Worm (Caenorhabditis elegans) whole organism, young adult: ENCODE data around the gene R08F11.1.

ENCODE experiments used
- B0261.1 ChIP-seq: sonication (generic microtip); optimal IDR thresholded peaks from 2 replicates; lab custom pipeline; 2016; ENCODE audit warnings: mild to moderate bottlenecking, missing genetic modification characterization, moderate library complexity, missing compliant biosample characterization
- B0336.3 ChIP-seq: fragments of 200-800 bp; sonication (Bioruptor generic); IDR thresholded peaks from 2 replicates; pipeline ENCODE4 v1.3.6; 2022; ENCODE audit warnings: missing genetic modification characterization, missing compliant biosample characterization
- K11D2.4 ChIP-seq: fragments of 200-800 bp; sonication (Bioruptor generic); IDR thresholded peaks from 2 replicates; pipeline ENCODE4 v1.3.6; 2022; ENCODE audit warnings: missing genetic modification reagents, missing genetic modification characterization, missing compliant biosample characterization
- K12H6.12 ChIP-seq: fragments of 200-800 bp; sonication (Bioruptor generic); optimal IDR thresholded peaks from 2 replicates; lab custom pipeline; 2018; ENCODE audit warnings: mild to moderate bottlenecking, missing genetic modification characterization, missing compliant biosample characterization
- T26A5.8 ChIP-seq: sonication (generic microtip); optimal IDR thresholded peaks from 2 replicates; lab custom pipeline; 2016; ENCODE audit warnings: missing genetic modification characterization, missing compliant biosample characterization
- aptf-2 ChIP-seq: fragments of 200-800 bp; sonication (Bioruptor generic); conservative IDR thresholded peaks from 2 replicates; pipeline ENCODE4 v1.3.6; 2022; ENCODE audit warnings: missing genetic modification reagents, missing genetic modification characterization, missing compliant biosample characterization
- atf-7 ChIP-seq: sonication (generic microtip); optimal IDR thresholded peaks from 2 replicates; lab custom pipeline; 2017; ENCODE audit warnings: mild to moderate bottlenecking, missing genetic modification characterization, missing compliant biosample characterization
- attf-3 ChIP-seq: fragments of 200-800 bp; sonication (Bioruptor generic); conservative IDR thresholded peaks from 2 replicates; pipeline ENCODE4 v1.3.6; 2022; ENCODE audit warnings: missing genetic modification reagents, missing genetic modification characterization, missing compliant biosample characterization
- attf-6 ChIP-seq: fragments of 200-800 bp; sonication (Bioruptor generic); IDR thresholded peaks from 2 replicates; pipeline ENCODE4 v1.3.6; 2022; ENCODE audit warnings: missing genetic modification reagents, missing genetic modification characterization, missing compliant biosample characterization
- bed-2 ChIP-seq: fragments of 200-800 bp; sonication (Bioruptor generic); IDR thresholded peaks from 2 replicates; pipeline ENCODE4 v1.3.6; 2022; ENCODE audit warnings: missing genetic modification reagents, missing genetic modification characterization, missing compliant biosample characterization
- ceh-79 ChIP-seq: sonication (generic microtip); optimal IDR thresholded peaks from 2 replicates; lab custom pipeline; 2017; ENCODE audit warnings: mild to moderate bottlenecking, missing genetic modification characterization, missing compliant biosample characterization
- die-1 ChIP-seq: sonication (generic microtip); optimal IDR thresholded peaks from 2 replicates; lab custom pipeline; 2016; ENCODE audit warnings: missing genotype, mild to moderate bottlenecking, missing genetic modification characterization, missing compliant biosample characterization
- dox-1 ChIP-seq: fragments of 200-800 bp; sonication (Bioruptor generic); IDR thresholded peaks from 2 replicates; pipeline ENCODE4 v1.3.6; 2022; ENCODE audit warnings: missing genetic modification reagents, missing genetic modification characterization, missing compliant biosample characterization
- dpff-1 ChIP-seq: sonication (generic microtip); optimal IDR thresholded peaks from 2 replicates; lab custom pipeline; 2017; ENCODE audit warnings: mild to moderate bottlenecking, missing genetic modification characterization, missing compliant biosample characterization
- efl-1 ChIP-seq: fragments of 150-350 bp; optimal IDR thresholded peaks from 2 replicates; lab custom pipeline; 2014; ENCODE audit warnings: missing biosample characterization, missing genetic modification reagents, missing genetic modification characterization
- egl-44 ChIP-seq: fragments of 200-800 bp; sonication (Bioruptor generic); IDR thresholded peaks from 2 replicates; pipeline ENCODE4 v1.3.6; 2022; ENCODE audit warnings: missing genetic modification reagents, missing genetic modification characterization, missing compliant biosample characterization
- egrh-3 ChIP-seq: fragments of 200-800 bp; sonication (Bioruptor generic); IDR thresholded peaks from 2 replicates; pipeline ENCODE4 v1.3.6; 2022; ENCODE audit warnings: missing genetic modification reagents, missing genetic modification characterization, missing compliant biosample characterization
- ekl-4 ChIP-seq: fragments of 200-800 bp; sonication (Bioruptor generic); IDR thresholded peaks from 2 replicates; pipeline ENCODE4 v1.3.6; 2022; ENCODE audit warnings: missing genetic modification reagents, missing genetic modification characterization, missing compliant biosample characterization
- him-1 ChIP-seq: sonication (generic microtip); optimal IDR thresholded peaks from 2 replicates; lab custom pipeline; 2016; ENCODE audit warnings: missing genotype, missing genetic modification reagents, missing genetic modification characterization, missing compliant biosample characterization
- hlh-26 ChIP-seq: fragments of 200-800 bp; sonication (Bioruptor generic); conservative IDR thresholded peaks from 2 replicates; pipeline ENCODE4 v1.3.6; 2022; ENCODE audit warnings: missing genetic modification reagents, missing genetic modification characterization, missing compliant biosample characterization
- hmg-1.2 ChIP-seq: fragments of 200-800 bp; sonication (Bioruptor generic); IDR thresholded peaks from 2 replicates; pipeline ENCODE4 v1.3.6; 2022; ENCODE audit warnings: missing genetic modification reagents, missing genetic modification characterization, missing compliant biosample characterization
- hsf-1 ChIP-seq: fragments of 200-800 bp; sonication (Bioruptor generic); IDR thresholded peaks from 2 replicates; pipeline ENCODE4 v1.3.6; 2022; ENCODE audit warnings: missing genetic modification reagents, missing genetic modification characterization, missing compliant biosample characterization
- lag-1 ChIP-seq: fragments of 200-800 bp; sonication (Bioruptor generic); IDR thresholded peaks from 2 replicates; pipeline ENCODE4 v1.3.6; 2022; ENCODE audit warnings: missing genetic modification reagents, missing genetic modification characterization, missing compliant biosample characterization
- let-526 ChIP-seq: fragments of 200-800 bp; sonication (Bioruptor generic); IDR thresholded peaks from 2 replicates; pipeline ENCODE4 v1.3.6; 2022; ENCODE audit warnings: missing genetic modification reagents, missing genetic modification characterization, missing compliant biosample characterization
- let-607 ChIP-seq, 2 experiments: fragments of 200-800 bp in 1 of 2; sonication (Bioruptor generic) in 1 of 2; sonication (generic microtip) in 1 of 2; optimal IDR thresholded peaks; 2 replicates each; lab custom pipeline; 2016 to 2018; ENCODE audit warnings: mild to moderate bottlenecking in 2 of 2, missing compliant biosample characterization in 2 of 2, missing genetic modification characterization in 2 of 2, moderate library complexity in 2 of 2, missing genotype in 1 of 2
- lin-26 ChIP-seq: fragments of 200-800 bp; sonication (Bioruptor generic); IDR thresholded peaks from 2 replicates; pipeline ENCODE4 v1.3.6; 2022; ENCODE audit warnings: missing genetic modification reagents, missing genetic modification characterization, missing compliant biosample characterization
- lin-35 ChIP-seq, 3 experiments: fragments of 150-350 bp in 2 of 3; sonication (generic microtip) in 1 of 3; optimal IDR thresholded peaks; 2 replicates each; lab custom pipeline; 2014 to 2018; ENCODE audit warnings: missing biosample characterization in 3 of 3, missing genetic modification characterization in 3 of 3, missing genetic modification reagents in 3 of 3
- lin-54 ChIP-seq: fragments of 200-800 bp; sonication (Bioruptor generic); optimal IDR thresholded peaks from 2 replicates; lab custom pipeline; 2018; ENCODE audit warnings: mild to moderate bottlenecking, missing genetic modification characterization, missing compliant biosample characterization
- lsl-1 ChIP-seq: fragments of 200-800 bp; sonication (Bioruptor generic); optimal IDR thresholded peaks from 2 replicates; lab custom pipeline; 2018; ENCODE audit warnings: mild to moderate bottlenecking, missing genetic modification characterization, moderate library complexity, missing compliant biosample characterization
- mcd-1 ChIP-seq: fragments of 200-800 bp; sonication (Bioruptor generic); IDR thresholded peaks from 2 replicates; pipeline ENCODE4 v1.3.6; 2022; ENCODE audit warnings: missing genetic modification reagents, missing genetic modification characterization, missing compliant biosample characterization
- mes-4 ChIP-seq: sonication (generic microtip); optimal IDR thresholded peaks from 2 replicates; lab custom pipeline; 2016; ENCODE audit warnings: missing genotype, missing genetic modification characterization, missing compliant biosample characterization
- nfya-2 ChIP-seq: fragments of 200-800 bp; sonication (Bioruptor generic); IDR thresholded peaks from 2 replicates; pipeline ENCODE4 v1.3.6; 2022; ENCODE audit warnings: missing genetic modification reagents, missing genetic modification characterization, missing compliant biosample characterization
- rec-8 ChIP-seq, 2 experiments: sonication (generic microtip); optimal IDR thresholded peaks; 2 replicates each; lab custom pipeline; 2016; ENCODE audit warnings: mild to moderate bottlenecking in 2 of 2, missing genetic modification characterization in 2 of 2, missing genetic modification reagents in 2 of 2, missing genotype in 2 of 2, missing biosample characterization in 1 of 2, missing compliant biosample characterization in 1 of 2, moderate library complexity in 1 of 2
- repo-1 ChIP-seq: sonication (generic microtip); optimal IDR thresholded peaks from 2 replicates; lab custom pipeline; 2017; ENCODE audit warnings: mild to moderate bottlenecking, missing genetic modification characterization, missing compliant biosample characterization
- sea-2 ChIP-seq: fragments of 200-800 bp; sonication (Bioruptor generic); IDR thresholded peaks from 2 replicates; pipeline ENCODE4 v1.3.6; 2022; ENCODE audit warnings: missing genetic modification characterization, missing compliant biosample characterization
- snpc-1.1 ChIP-seq: sonication (generic microtip); optimal IDR thresholded peaks from 2 replicates; lab custom pipeline; 2017; ENCODE audit warnings: missing genetic modification characterization, mild to moderate bottlenecking, missing compliant biosample characterization, antibody characterized with exemption, moderate library complexity, missing genotype, missing genetic modification reagents; ENCODE audit not compliant: insufficient read depth
- snpc-3.4 ChIP-seq: sonication (generic microtip); optimal IDR thresholded peaks from 2 replicates; lab custom pipeline; 2017; ENCODE audit warnings: missing genetic modification characterization, mild to moderate bottlenecking, missing compliant biosample characterization, antibody characterized with exemption, moderate library complexity, missing genotype, missing genetic modification reagents
- tbx-9 ChIP-seq: sonication (generic microtip); optimal IDR thresholded peaks from 2 replicates; lab custom pipeline; 2016; ENCODE audit warnings: borderline replicate concordance, missing genetic modification characterization, inconsistent platforms, missing compliant biosample characterization
- unc-130 ChIP-seq: sonication (generic microtip); optimal IDR thresholded peaks from 2 replicates; lab custom pipeline; 2016; ENCODE audit warnings: missing genetic modification reagents, missing genetic modification characterization, missing compliant biosample characterization
- xnd-1 ChIP-seq: sonication (generic microtip); optimal IDR thresholded peaks from 2 replicates; lab custom pipeline; 2016; ENCODE audit warnings: missing genotype, missing genetic modification reagents, missing genetic modification characterization, missing compliant biosample characterization
- zim-3 ChIP-seq: sonication (generic microtip); optimal IDR thresholded peaks from 2 replicates; lab custom pipeline; 2017; ENCODE audit warnings: mild to moderate bottlenecking, missing genetic modification characterization, moderate library complexity, missing compliant biosample characterization
- ztf-18 ChIP-seq: sonication (generic microtip); optimal IDR thresholded peaks from 2 replicates; lab custom pipeline; 2016; ENCODE audit warnings: missing genotype, mild to moderate bottlenecking, missing genetic modification characterization, missing compliant biosample characterization
- ztf-3 ChIP-seq: fragments of 200-800 bp; sonication (Bioruptor generic); optimal IDR thresholded peaks from 2 replicates; lab custom pipeline; 2018; ENCODE audit warnings: mild to moderate bottlenecking, missing genetic modification characterization, missing compliant biosample characterization

R08F11.1 gene

ce11 chrV:3766904-3767303, 17.1 kb downstream of the R08F11.1 start, which contains the start of gene Y39H10A.1:
Gene Y39H10A.1 (plus strand): TSS chrV:3767204.
- TF ChIP-seq let-607 (tag; optimal IDR thresholded peaks at IDR 0.05; lab: Kevin White, UChicago) = no peak
- TF ChIP-seq K11D2.4 (GFP tag; lab: Robert Waterston, UW) = no peak
- no peak for TF ChIP-seq hmg-1.2 (GFP tag; lab: Robert Waterston, UW)
- TF ChIP-seq snpc-1.1 (tag; lab: Kevin White, UChicago) = no peak
- no peak for TF ChIP-seq hlh-26 (GFP tag; lab: Robert Waterston, UW)
- TF ChIP-seq unc-130 (GFP tag; lab: Kevin White, UChicago) = no peak
- no peak for TF ChIP-seq egl-44 (GFP tag; lab: Robert Waterston, UW)

DNA sequence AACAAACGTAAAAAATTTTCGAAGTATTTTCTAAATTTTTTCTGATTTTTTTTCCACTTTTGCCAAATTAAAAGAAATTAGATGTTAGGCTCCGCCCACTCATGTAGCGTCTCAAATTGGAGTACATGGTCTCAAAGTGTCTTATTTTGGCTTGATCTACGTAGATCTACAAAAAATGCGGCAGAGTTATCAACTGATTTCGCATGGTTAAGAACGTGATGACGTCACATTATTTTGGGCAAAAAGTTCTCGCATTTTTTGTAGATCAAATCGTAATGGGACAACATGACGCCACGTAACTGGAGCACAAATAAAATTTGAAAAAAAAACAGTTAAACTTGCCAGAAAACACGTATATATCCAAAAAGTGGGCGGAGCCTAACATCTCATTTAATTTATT, 22.2 kb downstream of the R08F11.1 start:
- TF ChIP-seq repo-1 (no peak), dpff-1 (tag; lab: Kevin White, UChicago) (no peak), atf-7 (no peak), tbx-9 (tag; lab: Kevin White, UChicago) (no peak), xnd-1 (tag; lab: Kevin White, UChicago) (no peak), attf-6 (no peak), let-607 (tag; optimal IDR thresholded peaks at IDR 0.05; lab: Kevin White, UChicago) (no peak), ceh-79 (tag; lab: Kevin White, UChicago) (no peak), egrh-3 (GFP tag; lab: Robert Waterston, UW) (no peak)

DNA sequence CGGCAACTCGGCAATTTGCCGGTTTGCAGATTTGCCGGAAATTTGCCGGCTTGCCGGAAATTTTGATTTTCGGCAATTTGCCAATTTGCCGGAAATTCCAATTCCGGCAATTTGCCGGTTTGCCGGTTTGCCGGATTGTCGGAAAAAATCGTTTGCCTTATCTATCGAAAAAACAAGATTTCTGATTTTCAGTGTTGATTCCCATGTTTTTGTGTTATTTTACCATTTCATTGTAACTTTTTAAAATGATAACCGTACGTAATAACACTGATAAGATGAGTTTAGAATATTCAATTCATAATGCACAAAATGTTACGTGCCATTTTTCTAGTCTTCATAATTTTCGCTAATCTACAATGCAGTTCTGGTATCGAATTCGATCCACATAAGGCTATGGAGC, 23.2 kb downstream of the R08F11.1 start, which contains the start of gene oac-55:
Gene oac-55, plus strand, starts transcription at position 301 of the 400 bp plus-strand sequence.
- TF ChIP-seq ekl-4 (GFP tag; lab: Robert Waterston, UW) (no peak), sea-2 (no peak), let-526 (GFP tag; lab: Robert Waterston, UW) (no peak), aptf-2 (GFP tag; lab: Robert Waterston, UW) (no peak), mes-4 (tag; lab: Kevin White, UChicago) (no peak), K12H6.12 (tag; lab: Kevin White, UChicago) (no peak), hsf-1 (no peak), bed-2 (GFP tag; lab: Robert Waterston, UW) (no peak), B0336.3 (no peak), ceh-79 (tag; lab: Kevin White, UChicago) (no peak), rec-8 (tag; optimal IDR thresholded peaks at IDR 0.05; lab: Kevin White, UChicago) (no peak), B0261.1 (tag; lab: Kevin White, UChicago) (no peak)

ce11 chrV:3759419-3759915, 24.6 kb downstream of the R08F11.1 start, which contains the start of gene chk-1:
Gene chk-1 (minus strand): TSS chrV:3759469.
- TF ChIP-seq die-1 (tag; lab: Kevin White, UChicago) = no peak
- peak; percentile 98 for TF ChIP-seq attf-3 (GFP tag; lab: Robert Waterston, UW)
- no peak for TF ChIP-seq egl-44 (GFP tag; lab: Robert Waterston, UW)
- TF ChIP-seq T26A5.8 (tag; lab: Kevin White, UChicago) = no peak
- TF ChIP-seq snpc-1.1 (tag; lab: Kevin White, UChicago) = peak; percentile 9
- TF ChIP-seq ztf-18 = no peak
- no peak for TF ChIP-seq lin-26 (GFP tag; lab: Robert Waterston, UW)
- peak in 2 of 3 experiments; percentile 32 to 87 for TF ChIP-seq lin-35 (GFP tag; optimal IDR thresholded peaks at IDR 0.05; lab: Kevin White, UChicago)
- TF ChIP-seq snpc-3.4 (tag; lab: Kevin White, UChicago) = peak; percentile 7
- TF ChIP-seq lsl-1 (GFP tag; lab: Kevin White, UChicago) = peak; percentile 38
- peak; percentile 48 for TF ChIP-seq dox-1 (GFP tag; lab: Robert Waterston, UW)
- TF ChIP-seq him-1 (tag; lab: Kevin White, UChicago) = no peak
- no peak for TF ChIP-seq lag-1 (GFP tag; lab: Robert Waterston, UW)
- no peak for TF ChIP-seq mes-4 (tag; lab: Kevin White, UChicago)
- no peak for TF ChIP-seq ztf-3
- peak; percentile 80 for TF ChIP-seq efl-1 (GFP tag; lab: Kevin White, UChicago)
- peak; percentile 88 for TF ChIP-seq lin-54 (GFP tag; lab: Kevin White, UChicago)
- peak; percentile 22; the same call in 1 of the 2 replicates for TF ChIP-seq mcd-1
- TF ChIP-seq nfya-2 (GFP tag; lab: Robert Waterston, UW) = no peak
- no peak for TF ChIP-seq hlh-26 (GFP tag; lab: Robert Waterston, UW)
- TF ChIP-seq zim-3 (tag; lab: Kevin White, UChicago) = no peak
